Worm (Caenorhabditis elegans) whole organism, L4 larva: ENCODE data around the gene R01E6.5.

Experiments used
- D1046.2 ChIP-seq: fragments of 200-800 bp; sonication (Bioruptor generic); IDR thresholded peaks from 2 replicates; pipeline ENCODE4 v1.3.6; 2022; ENCODE audit warnings: missing genetic modification characterization, missing compliant biosample characterization
- F49E8.2 ChIP-seq: sonication (generic microtip); optimal IDR thresholded peaks from 2 replicates; lab custom pipeline; 2016; ENCODE audit warnings: missing compliant biosample characterization, mild to moderate bottlenecking, missing genetic modification characterization, borderline replicate concordance
- ama-1 ChIP-seq: fragments of 150-350 bp; optimal IDR thresholded peaks from 2 replicates; lab custom pipeline; 2014; ENCODE audit warnings: inconsistent platforms, mixed read lengths
- hlh-11 ChIP-seq: fragments of 200-800 bp; sonication (Bioruptor generic); optimal IDR thresholded peaks from 2 replicates; lab custom pipeline; 2018; ENCODE audit warnings: mild to moderate bottlenecking, missing genetic modification characterization, missing compliant biosample characterization
- lim-7 ChIP-seq: fragments of 200-800 bp; sonication (Bioruptor generic); IDR thresholded peaks from 2 replicates; pipeline ENCODE4 v1.3.6; 2022; ENCODE audit warnings: missing genetic modification characterization, missing compliant biosample characterization
- madf-5 ChIP-seq, 2 experiments: fragments of 200-800 bp; sonication (Bioruptor generic); IDR thresholded peaks; 2 replicates each; pipeline ENCODE4 v1.3.6; 2022; ENCODE audit warnings: missing compliant biosample characterization in 2 of 2, missing genetic modification characterization in 2 of 2
- mdl-1 ChIP-seq, 2 experiments: fragments of 150-350 bp in 1 of 2; sonication (generic microtip) in 1 of 2; optimal IDR thresholded peaks; 2 replicates each; lab custom pipeline; 2014 to 2017; ENCODE audit warnings: missing biosample characterization in 2 of 2, missing genetic modification characterization in 2 of 2
- mep-1 ChIP-seq: fragments of 150-350 bp; sonication (generic microtip); optimal IDR thresholded peaks from 3 replicates; lab custom pipeline; 2014; ENCODE audit warnings: missing biosample characterization, missing genetic modification characterization
- nhr-11 ChIP-seq: fragments of 150-350 bp; optimal IDR thresholded peaks from 2 replicates; lab custom pipeline; 2014; ENCODE audit warnings: missing biosample characterization, missing genetic modification characterization
- nhr-28 ChIP-seq: fragments of 150-350 bp; optimal IDR thresholded peaks from 2 replicates; lab custom pipeline; 2014; ENCODE audit warnings: missing biosample characterization, missing genetic modification characterization
- saeg-2 ChIP-seq: fragments of 200-800 bp; sonication (Bioruptor generic); IDR thresholded peaks from 2 replicates; pipeline ENCODE4 v1.3.6; 2022; ENCODE audit warnings: missing genetic modification reagents, missing genetic modification characterization, missing compliant biosample characterization

- TF ChIP-seq F49E8.2 (tag; lab: Kevin White, UChicago) (no peak), mep-1 (tag; lab: Kevin White, UChicago) (no peak), hlh-11 (tag; lab: Kevin White, UChicago) (no peak), saeg-2 (GFP tag; lab: Robert Waterston, UW) (no peak), nhr-11 (tag; lab: Kevin White, UChicago) (no peak), D1046.2 (GFP tag; lab: Robert Waterston, UW) (no peak), nhr-28 (tag; lab: Kevin White, UChicago) (no peak), madf-5 (GFP tag; IDR thresholded peaks at IDR 0.05; lab: Robert Waterston, UW) (no peak), ama-1 (no peak), lim-7 (GFP tag; lab: Robert Waterston, UW) (no peak), mdl-1 (tag; optimal IDR thresholded peaks at IDR 0.05; lab: Kevin White, UChicago) (no peak)
Observed at ce11 chrX:13581820-13582219, 45.0 kb downstream of the R01E6.5 start, which contains the start of gene F54B11.10.
